Fruit fly (Drosophila melanogaster) S2 (cell line): ENCODE measurements around the gene TotX.

Experiments used
- CG8478 ChIP-seq: fragments of >200 bp; optimal IDR thresholded peaks from 2 replicates; lab custom pipeline; 2018
- CTCF ChIP-seq, 2 experiments: fragments of >200 bp; optimal IDR thresholded peaks; 2 replicates each; lab custom pipeline; 2018

dm6 chr3R:20866204-20866603 lies 39.1 kb downstream of the TotX start, which contains the start of gene KaiR1D:
- no peak for TF ChIP-seq CTCF (optimal IDR thresholded peaks at IDR 0.05; lab: Kevin White, UChicago)
- no peak for TF ChIP-seq CG8478 (lab: Kevin White, UChicago)
